Fruit fly (Drosophila melanogaster): ENCODE measurements around the gene hwt.
A peak's percentile ranks its signal among the peaks of the same experiment; 100 is the strongest.

The hwt gene

dm6 chrX:12547657-12548056 lies 20.6 kb downstream of the hwt start (continued):
- TF ChIP-seq nom (GFP tag; optimal IDR thresholded peaks at IDR 0.05): no peak
- TF ChIP-seq bab2 (GFP tag; optimal IDR thresholded peaks at IDR 0.05): no peak
- no peak for TF ChIP-seq CG6854 (GFP tag; optimal IDR thresholded peaks at IDR 0.05)
- TF ChIP-seq Hey (tag; optimal IDR thresholded peaks at IDR 0.05): no peak
- TF ChIP-seq kah (GFP tag; optimal IDR thresholded peaks at IDR 0.05): peak; percentile 16
- TF ChIP-seq gce (GFP tag; IDR thresholded peaks at IDR 0.05): no peak
- TF ChIP-seq Gsc (GFP tag; IDR thresholded peaks at IDR 0.05): no peak
- peak in 1 of 2 experiments; percentile 57 for TF ChIP-seq bsh (GFP tag; optimal IDR thresholded peaks at IDR 0.05)
- peak; percentile 34 for TF ChIP-seq sug (tag; optimal IDR thresholded peaks at IDR 0.05)
- peak in 1 of 2 experiments; percentile 38 for TF ChIP-seq eve (GFP tag; optimal IDR thresholded peaks at IDR 0.05)
- TF ChIP-seq pan (optimal IDR thresholded peaks at IDR 0.05): no peak
- no peak for TF ChIP-seq pan (GFP tag; optimal IDR thresholded peaks at IDR 0.05 in 1 of 2, IDR thresholded peaks at IDR 0.05 in 1 of 2)
- peak; percentile 47 for TF ChIP-seq NfI (GFP tag; optimal IDR thresholded peaks at IDR 0.05)
- TF ChIP-seq fu2 (GFP tag; optimal IDR thresholded peaks at IDR 0.05): no peak
- TF ChIP-seq ab (GFP tag; optimal IDR thresholded peaks at IDR 0.05): no peak
- no peak for TF ChIP-seq zf30C (GFP tag; optimal IDR thresholded peaks at IDR 0.05)
- no peak for TF ChIP-seq gfzf (GFP tag; optimal IDR thresholded peaks at IDR 0.05)
- no peak for TF ChIP-seq Lhr (GFP tag; optimal IDR thresholded peaks at IDR 0.05)
- TF ChIP-seq CG3281 (GFP tag; optimal IDR thresholded peaks at IDR 0.05): peak; percentile 29
- TF ChIP-seq CG7556 (GFP tag; optimal IDR thresholded peaks at IDR 0.05): peak; percentile 38
- TF ChIP-seq CG2202 (tag; optimal IDR thresholded peaks at IDR 0.05): no peak
- peak; percentile 0 for TF ChIP-seq Sox100B (GFP tag; optimal IDR thresholded peaks at IDR 0.05)
- peak in 1 of 2 experiments; percentile 40 for TF ChIP-seq dpn (GFP tag; optimal IDR thresholded peaks at IDR 0.05)
- TF ChIP-seq E2f2 (GFP tag; IDR thresholded peaks at IDR 0.05): no peak
- TF ChIP-seq PHDP (tag; optimal IDR thresholded peaks at IDR 0.05): peak; percentile 50
- TF ChIP-seq hbn (GFP tag; IDR thresholded peaks at IDR 0.05; ENCODE audit: partially characterized antibody): no peak
- TF ChIP-seq Mrtf (GFP tag; IDR thresholded peaks at IDR 0.05): no peak
- TF ChIP-seq Hr51 (GFP tag; optimal IDR thresholded peaks at IDR 0.05): peak in 1 of 2 experiments; percentile 21
- no peak for TF ChIP-seq tup (GFP tag; optimal IDR thresholded peaks at IDR 0.05)
- TF ChIP-seq Bdp1 (GFP tag; optimal IDR thresholded peaks at IDR 0.05): no peak
- no peak for TF ChIP-seq CG11247 (GFP tag; IDR thresholded peaks at IDR 0.05)
- TF ChIP-seq pita (GFP tag; optimal IDR thresholded peaks at IDR 0.05): no peak
- no peak for TF ChIP-seq eyg (GFP tag; optimal IDR thresholded peaks at IDR 0.05)
- no peak for TF ChIP-seq dan (GFP tag; IDR thresholded peaks at IDR 0.05)
- peak; percentile 5 for TF ChIP-seq her (GFP tag; optimal IDR thresholded peaks at IDR 0.05)

DNA sequence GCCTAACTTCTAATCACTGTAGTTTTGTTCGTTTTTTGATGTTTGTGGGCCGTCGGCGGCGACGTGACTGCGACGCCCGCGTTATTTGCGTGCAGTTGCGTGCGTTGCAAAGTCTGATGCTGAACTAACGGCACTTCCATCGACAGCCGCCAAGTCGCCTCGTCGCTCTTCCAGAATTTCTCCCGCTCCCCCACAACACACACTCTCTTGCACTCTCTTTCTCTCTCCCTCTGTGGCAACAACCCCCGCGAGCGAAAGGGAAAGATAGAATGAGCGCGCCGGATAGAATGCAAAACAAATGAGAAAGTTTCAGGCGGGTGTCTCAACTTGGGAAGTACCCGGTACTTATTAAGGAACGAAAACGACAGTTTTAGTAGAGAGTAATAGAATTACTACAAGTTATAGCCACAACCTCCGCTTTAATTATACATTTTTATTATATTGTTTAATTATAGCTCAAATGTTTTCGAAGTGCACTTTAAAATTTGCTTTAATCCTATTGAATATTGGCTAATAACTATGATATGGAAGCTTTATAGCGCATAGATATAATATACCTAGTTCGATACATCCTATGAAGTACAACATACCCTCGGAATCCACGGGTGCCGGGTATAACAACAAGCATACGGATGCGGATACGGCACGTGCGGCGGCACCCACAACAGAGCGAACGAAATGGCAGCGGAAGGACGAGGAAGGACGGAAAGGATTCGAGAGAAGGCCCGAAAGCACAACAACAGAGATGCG lies 21.2 kb downstream of the hwt start:
- TF ChIP-seq zfh1 (GFP tag; IDR thresholded peaks at IDR 0.05) (no peak), stc (GFP tag; IDR thresholded peaks at IDR 0.05) (no peak), twi (tag; optimal IDR thresholded peaks at IDR 0.05) (no peak), CG10209 (GFP tag; optimal IDR thresholded peaks at IDR 0.05) (peak; percentile 35), disco-r (GFP tag; optimal IDR thresholded peaks at IDR 0.05) (no peak), wdn (GFP tag; IDR thresholded peaks at IDR 0.05) (no peak), lilli (GFP tag; optimal IDR thresholded peaks at IDR 0.05) (no peak), CG8944 (GFP tag; optimal IDR thresholded peaks at IDR 0.05) (no peak), tx (GFP tag; optimal IDR thresholded peaks at IDR 0.05) (no peak), CG12769 (tag; optimal IDR thresholded peaks at IDR 0.05) (no peak), Abd-B (GFP tag; optimal IDR thresholded peaks at IDR 0.05) (no peak), CG43689 (GFP tag; IDR thresholded peaks at IDR 0.05) (no peak), CG8924 (tag; optimal IDR thresholded peaks at IDR 0.05) (peak; percentile 28), CG10366 (GFP tag; IDR thresholded peaks at IDR 0.05) (no peak), D (optimal IDR thresholded peaks at IDR 0.05) (no peak), D (GFP tag; optimal IDR thresholded peaks at IDR 0.05) (peak; percentile 7), lab (GFP tag; optimal IDR thresholded peaks at IDR 0.05) (peak; percentile 57)
